Worm (Caenorhabditis elegans): ENCODE results near the gene unc-103.

The unc-103 gene

ce11 chrIII:4088338-4088918 lies 26.8 kb upstream of the unc-103 start (continued):
- TF ChIP-seq zip-2 (tag; optimal IDR thresholded peaks at IDR 0.05) (no peak), pqm-1 (tag; optimal IDR thresholded peaks at IDR 0.05) (peak; percentile 36), F49E8.2 (tag; optimal IDR thresholded peaks at IDR 0.05; ENCODE audit: borderline replicate concordance) (no peak)

- no peak for TF ChIP-seq ama-1 (optimal IDR thresholded peaks at IDR 0.05)
- TF ChIP-seq hlh-30 (tag; optimal IDR thresholded peaks at IDR 0.05; ENCODE audit: insufficient read depth) = no peak
- no peak for TF ChIP-seq mxl-2 (GFP tag; conservative IDR thresholded peaks at IDR 0.05)
- TF ChIP-seq lin-15B (tag; optimal IDR thresholded peaks at IDR 0.05) = no peak
- no peak for TF ChIP-seq nhr-6 (tag; optimal IDR thresholded peaks at IDR 0.05)
- no peak for TF ChIP-seq F49E8.2 (tag; optimal IDR thresholded peaks at IDR 0.05; ENCODE audit: borderline replicate concordance)
Observed at ce11 chrIII:4090773-4091172, 24.4 kb upstream of the unc-103 start, which contains the start of gene C03C10.2. TSS of gene C03C10.2 (plus strand) at chrIII:4091073.

ce11 chrIII:4092020-4092419 lies 23.2 kb upstream of the unc-103 start, which contains the start of gene C03C10.5:
TSS of gene C03C10.5 (minus strand) at chrIII:4092120.
- TF ChIP-seq ceh-20 (GFP tag; IDR thresholded peaks at IDR 0.05) (no peak), mdt-29 (GFP tag; IDR thresholded peaks at IDR 0.05) (no peak), pqm-1 (tag; optimal IDR thresholded peaks at IDR 0.05) (no peak), zip-2 (tag; optimal IDR thresholded peaks at IDR 0.05) (no peak), Y5F2A.4 (GFP tag; optimal IDR thresholded peaks at IDR 0.05) (no peak), egl-43 (GFP tag; IDR thresholded peaks at IDR 0.05) (no peak), zfp-3 (GFP tag; conservative IDR thresholded peaks at IDR 0.05) (no peak), dpl-1 (GFP tag; optimal IDR thresholded peaks at IDR 0.05) (no peak), set-16 (GFP tag; IDR thresholded peaks at IDR 0.05) (no peak), ztf-7 (tag; optimal IDR thresholded peaks at IDR 0.05) (no peak), fkh-10 (GFP tag; optimal IDR thresholded peaks at IDR 0.05) (no peak)

- TF ChIP-seq hlh-30 (tag; optimal IDR thresholded peaks at IDR 0.05; ENCODE audit: insufficient read depth) (no peak), fkh-10 (GFP tag; optimal IDR thresholded peaks at IDR 0.05) (no peak), mep-1 (tag; optimal IDR thresholded peaks at IDR 0.05) (no peak), mdl-1 (tag; optimal IDR thresholded peaks at IDR 0.05) (no peak), zip-11 (GFP tag; IDR thresholded peaks at IDR 0.05) (no peak), nhr-25 (tag; optimal IDR thresholded peaks at IDR 0.05; ENCODE audit: borderline replicate concordance, insufficient read depth) (no peak), arid-1 (GFP tag; conservative IDR thresholded peaks at IDR 0.05) (no peak), zip-2 (tag; optimal IDR thresholded peaks at IDR 0.05) (no peak), hlh-11 (tag; optimal IDR thresholded peaks at IDR 0.05) (no peak), F26F4.8 (GFP tag; conservative IDR thresholded peaks at IDR 0.05) (no peak), F10B5.3 (tag; optimal IDR thresholded peaks at IDR 0.05) (no peak), tag-97 (GFP tag; IDR thresholded peaks at IDR 0.05) (no peak), nhr-77 (tag; optimal IDR thresholded peaks at IDR 0.05) (no peak), dpl-1 (GFP tag; optimal IDR thresholded peaks at IDR 0.05) (no peak)
Observed at ce11 chrIII:4092962-4093361, 22.2 kb upstream of the unc-103 start.

- peak; percentile 8 for TF ChIP-seq dpl-1 (GFP tag; optimal IDR thresholded peaks at IDR 0.05)
- TF ChIP-seq nhr-25 (tag; optimal IDR thresholded peaks at IDR 0.05; ENCODE audit: borderline replicate concordance, insufficient read depth) = no peak
- peak; percentile 37 for TF ChIP-seq aha-1 (tag)
Observed at ce11 chrIII:4094681-4095080, 20.5 kb upstream of the unc-103 start, which contains the start of gene rnr-2. TSS of gene rnr-2 (minus strand) at chrIII:4094921.

ce11 chrIII:4095441-4096095 lies 19.6 kb upstream of the unc-103 start, which contains the start of gene C03C10.7:
TSS of gene C03C10.7 (plus strand) at chrIII:4096045.
- TF ChIP-seq zip-2 (tag; optimal IDR thresholded peaks at IDR 0.05) (no peak), dpl-1 (GFP tag; optimal IDR thresholded peaks at IDR 0.05) (peak; percentile 41)

Measured in whole organism, L4 larva.